Fruit fly (Drosophila melanogaster) whole organism: ENCODE measurements around the gene hook.

ENCODE experiments used
- EcR ChIP-seq, 2 experiments: fragments of >200 bp; optimal IDR thresholded peaks; 2 replicates each; lab custom pipeline; 2017; ENCODE audit warnings: missing biosample characterization in 2 of 2, missing genetic modification characterization in 2 of 2, missing genetic modification reagents in 2 of 2
- pan ChIP-seq: fragments of >200 bp; optimal IDR thresholded peaks from 2 replicates; lab custom pipeline; 2017
- psq ChIP-seq: fragments of >200 bp; optimal IDR thresholded peaks from 2 replicates; lab custom pipeline; 2017
- usp ChIP-seq: fragments of >200 bp; optimal IDR thresholded peaks from 2 replicates; lab custom pipeline; 2017; ENCODE audit warnings: missing biosample characterization, missing genetic modification characterization, mixed read lengths

- TF ChIP-seq EcR (GFP tag; optimal IDR thresholded peaks at IDR 0.05; lab: Kevin White, UChicago): no peak
- TF ChIP-seq psq (lab: Kevin White, UChicago): no peak
- no peak for TF ChIP-seq usp (GFP tag; lab: Kevin White, UChicago)
- no peak for TF ChIP-seq pan (lab: Kevin White, UChicago)
These were observed 41.0 kb upstream of the hook start, which contains the start of gene CG17572 for dm6 chr2L:19074099-19074828.
